Fruit fly (Drosophila melanogaster): Measurements from ENCODE around the gene CG42526.

The CG42526 gene

dm6 chr3L:9429665-9430607 lies 5.3 kb downstream of the CG42526 start, which contains the start of the genes RpS17 and MTF-1 (continued):
- TF ChIP-seq bcd (GFP tag; optimal IDR thresholded peaks at IDR 0.05) (peak; percentile 48), Lpt (GFP tag; optimal IDR thresholded peaks at IDR 0.05) (no peak), sc (optimal IDR thresholded peaks at IDR 0.05) (no peak), sc (GFP tag; optimal IDR thresholded peaks at IDR 0.05) (peak; percentile 23), Dfd (GFP tag; optimal IDR thresholded peaks at IDR 0.05) (no peak), kay (GFP tag; optimal IDR thresholded peaks at IDR 0.05) (no peak), D19B (GFP tag; optimal IDR thresholded peaks at IDR 0.05) (no peak), inv (GFP tag; IDR thresholded peaks at IDR 0.05; ENCODE audit: partially characterized antibody) (no peak), CoRest (tag; optimal IDR thresholded peaks at IDR 0.05) (peak; percentile 31), dimm (GFP tag; IDR thresholded peaks at IDR 0.05) (no peak), CG10462 (GFP tag; optimal IDR thresholded peaks at IDR 0.05) (no peak), Atf3 (GFP tag; optimal IDR thresholded peaks at IDR 0.05) (peak; percentile 41), repo (GFP tag; optimal IDR thresholded peaks at IDR 0.05) (no peak), Doc3 (GFP tag; IDR thresholded peaks at IDR 0.05; ENCODE audit: partially characterized antibody) (no peak), toy (GFP tag; IDR thresholded peaks at IDR 0.05) (no peak), grn (GFP tag; optimal IDR thresholded peaks at IDR 0.05) (peak; percentile 91), C15 (GFP tag; IDR thresholded peaks at IDR 0.05) (no peak), crc (GFP tag; optimal IDR thresholded peaks at IDR 0.05) (no peak), Stat92E (GFP tag; optimal IDR thresholded peaks at IDR 0.05) (peak in 1 of 3 experiments; percentile 30), HLH3B (GFP tag; IDR thresholded peaks at IDR 0.05) (peak; percentile 34; the same call in 1 of the 2 replicates), exex (tag; optimal IDR thresholded peaks at IDR 0.05) (peak; percentile 45), NFAT (GFP tag; IDR thresholded peaks at IDR 0.05) (peak; percentile 57; the same call in 1 of the 2 replicates), Camta (GFP tag; optimal IDR thresholded peaks at IDR 0.05) (peak; percentile 57), mam (GFP tag; optimal IDR thresholded peaks at IDR 0.05) (no peak), CG18011 (GFP tag; optimal IDR thresholded peaks at IDR 0.05) (peak; percentile 7), Ets97D (GFP tag; optimal IDR thresholded peaks at IDR 0.05) (peak; percentile 98), trh (GFP tag; optimal IDR thresholded peaks at IDR 0.05) (no peak), CG6272 (GFP tag; IDR thresholded peaks at IDR 0.05) (no peak), p53 (GFP tag; optimal IDR thresholded peaks at IDR 0.05) (no peak), Dll (GFP tag; IDR thresholded peaks at IDR 0.05; ENCODE audit: partially characterized antibody) (peak; percentile 56; the same call in 1 of the 4 replicates), CG14965 (GFP tag; optimal IDR thresholded peaks at IDR 0.05; ENCODE audit: borderline replicate concordance) (no peak), hkb (optimal IDR thresholded peaks at IDR 0.05) (no peak), hkb (GFP tag; IDR thresholded peaks at IDR 0.05) (peak; percentile 50), gt (GFP tag; IDR thresholded peaks at IDR 0.05) (no peak), nerfin-1 (tag; optimal IDR thresholded peaks at IDR 0.05) (peak; percentile 53), Mes4 (GFP tag; optimal IDR thresholded peaks at IDR 0.05) (peak; percentile 78), CG16779 (GFP tag; IDR thresholded peaks at IDR 0.05) (no peak), zen2 (GFP tag; IDR thresholded peaks at IDR 0.05; ENCODE audit: partially characterized antibody) (no peak), chm (GFP tag; IDR thresholded peaks at IDR 0.05) (peak; percentile 80), al (GFP tag; IDR thresholded peaks at IDR 0.05) (no peak), CG42726 (GFP tag; IDR thresholded peaks at IDR 0.05; ENCODE audit: partially characterized antibody) (no peak), dan (GFP tag; IDR thresholded peaks at IDR 0.05) (no peak), Taf1 (GFP tag; IDR thresholded peaks at IDR 0.05) (no peak), CG10431 (GFP tag; optimal IDR thresholded peaks at IDR 0.05) (peak; percentile 59), amos (GFP tag; IDR thresholded peaks at IDR 0.05; ENCODE audit: partially characterized antibody) (no peak; the same call in 1 of the 2 replicates), tx (GFP tag; optimal IDR thresholded peaks at IDR 0.05) (no peak), psq (GFP tag; optimal IDR thresholded peaks at IDR 0.05) (no peak), HmgD (GFP tag; optimal IDR thresholded peaks at IDR 0.05) (no peak), CG7357 (GFP tag; IDR thresholded peaks at IDR 0.05) (no peak), ham (GFP tag; IDR thresholded peaks at IDR 0.05) (no peak)
